Fruit fly (Drosophila melanogaster) whole organism, embryonic: ENCODE results near the gene TwdlC.
A peak's percentile ranks its signal among the peaks of the same experiment; 100 is the strongest.

Experiments
- Abd-B ChIP-seq: fragments of 200-800 bp; sonication (Bioruptor generic); optimal IDR thresholded peaks from 2 replicates; lab custom pipeline; 2018; ENCODE audit warnings: missing biosample characterization, mild to moderate bottlenecking, missing genetic modification characterization, moderate library complexity
- Atf6 ChIP-seq: fragments of 200-800 bp; sonication (Bioruptor generic); IDR thresholded peaks from 2 replicates; pipeline ENCODE4 v1.3.6; 2022; ENCODE audit warnings: missing biosample characterization, missing genetic modification characterization
- Bteb2 ChIP-seq: fragments of 200-800 bp; sonication (Bioruptor generic); optimal IDR thresholded peaks from 2 replicates; lab custom pipeline; 2016; ENCODE audit warnings: missing biosample characterization, missing genetic modification characterization
- CG11504 ChIP-seq: fragments of 200-800 bp; sonication (Bioruptor generic); optimal IDR thresholded peaks from 3 replicates; lab custom pipeline; 2019; ENCODE audit warnings: missing biosample characterization, mild to moderate bottlenecking, missing genetic modification characterization, moderate library complexity
- CG11696 ChIP-seq: fragments of 200-800 bp; sonication (Bioruptor generic); IDR thresholded peaks from 2 replicates; pipeline ENCODE4 v1.3.6; 2022; ENCODE audit warnings: missing biosample characterization, missing genetic modification characterization
- CG12769 ChIP-seq: fragments of 200-800 bp; sonication (Bioruptor generic); optimal IDR thresholded peaks from 2 replicates; lab custom pipeline; 2019; ENCODE audit warnings: missing biosample characterization, mild to moderate bottlenecking, missing genetic modification characterization, moderate library complexity
- CG13894 ChIP-seq: fragments of 200-800 bp; sonication (Bioruptor generic); optimal IDR thresholded peaks from 3 replicates; lab custom pipeline; 2018; ENCODE audit warnings: missing biosample characterization, mild to moderate bottlenecking, missing genetic modification characterization, moderate library complexity
- CG14667 ChIP-seq: fragments of 200-800 bp; sonication (Bioruptor generic); IDR thresholded peaks from 2 replicates; pipeline ENCODE4 v1.3.6; 2022; ENCODE audit warnings: missing biosample characterization, missing genetic modification characterization
- CG18599 ChIP-seq: fragments of 200-800 bp; sonication (Bioruptor generic); optimal IDR thresholded peaks from 3 replicates; lab custom pipeline; 2017; ENCODE audit warnings: missing biosample characterization, missing genetic modification characterization, mild to moderate bottlenecking, moderate library complexity, missing genetic modification reagents
- CG2120 ChIP-seq: fragments of 200-800 bp; sonication (Bioruptor generic); optimal IDR thresholded peaks from 3 replicates; lab custom pipeline; 2016; ENCODE audit warnings: missing biosample characterization, missing genetic modification characterization
- CG30403 ChIP-seq: fragments of 200-800 bp; sonication (Bioruptor generic); optimal IDR thresholded peaks from 3 replicates; lab custom pipeline; 2016; ENCODE audit warnings: missing biosample characterization, missing genetic modification characterization
- CG31365 ChIP-seq: fragments of 200-800 bp; sonication (Bioruptor generic); optimal IDR thresholded peaks from 2 replicates; lab custom pipeline; 2018; ENCODE audit warnings: missing biosample characterization, mild to moderate bottlenecking, missing genetic modification characterization
- CG3726 ChIP-seq: fragments of 200-800 bp; sonication (Bioruptor generic); IDR thresholded peaks from 3 replicates; pipeline ENCODE4, ENCODE4 v1.3.6; 2022; ENCODE audit warnings: missing biosample characterization, missing genetic modification characterization
- CG3847 ChIP-seq: fragments of 200-800 bp; sonication (Bioruptor generic); IDR thresholded peaks from 2 replicates; pipeline ENCODE4 v1.3.6; 2022; ENCODE audit warnings: missing biosample characterization, missing genetic modification characterization
- CG7839 ChIP-seq: fragments of 200-800 bp; sonication (Bioruptor generic); optimal IDR thresholded peaks from 3 replicates; lab custom pipeline; 2018; ENCODE audit warnings: missing biosample characterization, mild to moderate bottlenecking, missing genetic modification characterization, moderate library complexity
- CG8388 ChIP-seq: fragments of 200-800 bp; sonication (Bioruptor generic); optimal IDR thresholded peaks from 2 replicates; lab custom pipeline; 2019; ENCODE audit warnings: missing biosample characterization, mild to moderate bottlenecking, missing genetic modification characterization, moderate library complexity
- CG8765 ChIP-seq: fragments of 200-800 bp; sonication (Bioruptor generic); IDR thresholded peaks from 2 replicates; pipeline ENCODE4 v1.3.6; 2022; ENCODE audit warnings: missing biosample characterization, missing genetic modification characterization
- Chrac-16 ChIP-seq: fragments of 200-800 bp; sonication (Bioruptor generic); optimal IDR thresholded peaks from 3 replicates; lab custom pipeline; 2016; ENCODE audit warnings: missing biosample characterization, missing genetic modification characterization
- Elba2 ChIP-seq: fragments of 200-800 bp; sonication (Bioruptor generic); optimal IDR thresholded peaks from 3 replicates; lab custom pipeline; 2016; ENCODE audit warnings: missing biosample characterization, missing genetic modification characterization
- GATAe ChIP-seq: fragments of 200-800 bp; sonication (Bioruptor generic); conservative IDR thresholded peaks from 2 replicates; pipeline ENCODE4 v1.3.6; 2022; ENCODE audit warnings: missing biosample characterization, missing genetic modification characterization
- Hr51 ChIP-seq, 2 experiments: fragments of 200-800 bp; sonication (Bioruptor generic); optimal IDR thresholded peaks; 2 replicates in 1 of 2; 3 replicates in 1 of 2; lab custom pipeline; 2016 to 2018; ENCODE audit warnings: missing biosample characterization in 2 of 2, missing genetic modification characterization in 2 of 2, mild to moderate bottlenecking in 1 of 2, moderate library complexity in 1 of 2
- Oaz ChIP-seq: fragments of 200-800 bp; sonication (Bioruptor generic); IDR thresholded peaks from 2 replicates; pipeline ENCODE4 v1.3.6; 2022; ENCODE audit warnings: missing biosample characterization, missing genetic modification characterization
- Optix ChIP-seq: fragments of 200-800 bp; sonication (Bioruptor generic); IDR thresholded peaks from 3 replicates; pipeline ENCODE4 v1.3.6; 2022; ENCODE audit warnings: missing biosample characterization, missing genetic modification characterization
- Side ChIP-seq: fragments of 200-800 bp; sonication (Bioruptor generic); optimal IDR thresholded peaks from 2 replicates; lab custom pipeline; 2016; ENCODE audit warnings: missing biosample characterization, missing genetic modification characterization
- Sox102F ChIP-seq: fragments of 200-800 bp; sonication (Bioruptor generic); optimal IDR thresholded peaks from 2 replicates; lab custom pipeline; 2018; ENCODE audit warnings: missing biosample characterization, mild to moderate bottlenecking, missing genetic modification characterization, moderate library complexity
- Taf1 ChIP-seq: fragments of 200-800 bp; sonication (Bioruptor generic); IDR thresholded peaks from 2 replicates; pipeline ENCODE4 v1.3.6; 2022; ENCODE audit warnings: missing biosample characterization, missing genetic modification characterization
- YL-1 ChIP-seq: fragments of 200-800 bp; sonication (Bioruptor generic); optimal IDR thresholded peaks from 3 replicates; lab custom pipeline; 2017; ENCODE audit warnings: missing biosample characterization, mild to moderate bottlenecking, missing genetic modification characterization
- caup ChIP-seq: fragments of 200-800 bp; sonication (Bioruptor generic); optimal IDR thresholded peaks from 3 replicates; lab custom pipeline; 2017; ENCODE audit warnings: missing biosample characterization, mild to moderate bottlenecking, missing genetic modification characterization, moderate library complexity; ENCODE audit not compliant: severe bottlenecking
- chinmo ChIP-seq: fragments of 200-800 bp; sonication (Bioruptor generic); IDR thresholded peaks from 4 replicates; pipeline ENCODE4 v1.3.6; 2022; ENCODE audit warnings: missing biosample characterization, missing genetic modification characterization; ENCODE audit not compliant: partially characterized antibody
- chm ChIP-seq: fragments of 200-800 bp; sonication (Bioruptor generic); IDR thresholded peaks from 2 replicates; pipeline ENCODE4 v1.3.6; 2022; ENCODE audit warnings: missing biosample characterization, missing genetic modification characterization
- dati ChIP-seq: fragments of 200-800 bp; sonication (Bioruptor generic); IDR thresholded peaks from 2 replicates; pipeline ENCODE4 v1.3.6; 2022; ENCODE audit warnings: missing biosample characterization, missing genetic modification characterization
- dpn ChIP-seq, 2 experiments: fragments of 200-800 bp; sonication (Bioruptor generic); optimal IDR thresholded peaks; 3 replicates each; lab custom pipeline; 2016; ENCODE audit warnings: missing biosample characterization in 2 of 2, missing genetic modification characterization in 2 of 2
- esg ChIP-seq: fragments of 200-800 bp; sonication (Bioruptor generic); conservative IDR thresholded peaks from 2 replicates; pipeline ENCODE4 v1.3.6; 2022; ENCODE audit warnings: missing biosample characterization, missing genetic modification characterization
- fu2 ChIP-seq: fragments of 200-800 bp; sonication (Bioruptor generic); optimal IDR thresholded peaks from 2 replicates; lab custom pipeline; 2016; ENCODE audit warnings: missing biosample characterization, missing genetic modification characterization
- h ChIP-seq: fragments of >200 bp; optimal IDR thresholded peaks from 2 replicates; lab custom pipeline; 2017
- hth ChIP-seq: fragments of >200 bp; optimal IDR thresholded peaks from 2 replicates; lab custom pipeline; 2017; ENCODE audit warnings: inconsistent platforms
- insv ChIP-seq, 2 experiments: fragments of 200-800 bp; sonication (Bioruptor generic); optimal IDR thresholded peaks; 3 replicates each; lab custom pipeline; 2016 to 2018; ENCODE audit warnings: missing biosample characterization in 2 of 2, missing genetic modification characterization in 2 of 2
- lbe ChIP-seq: fragments of 200-800 bp; sonication (Bioruptor generic); optimal IDR thresholded peaks from 2 replicates; lab custom pipeline; 2016; ENCODE audit warnings: missing biosample characterization, mild to moderate bottlenecking, missing genetic modification characterization
- maf-S ChIP-seq: fragments of 200-800 bp; sonication (Bioruptor generic); optimal IDR thresholded peaks from 2 replicates; lab custom pipeline; 2016; ENCODE audit warnings: missing biosample characterization, missing genetic modification characterization
- pan ChIP-seq, 4 experiments: fragments of >200 bp in 3 of 4; fragments of 200-800 bp in 1 of 4; sonication (Bioruptor generic) in 1 of 4; optimal IDR thresholded peaks in 3 of 4; IDR thresholded peaks in 1 of 4; 2 replicates each; pipeline versions ENCODE4 v1.3.6 to Lab custom; 2017 to 2022; ENCODE audit warnings: missing biosample characterization in 2 of 4, missing genetic modification characterization in 2 of 4, mixed read lengths in 1 of 4
- phol ChIP-seq: fragments of 200-800 bp; sonication (Bioruptor generic); optimal IDR thresholded peaks from 3 replicates; lab custom pipeline; 2018; ENCODE audit warnings: missing biosample characterization, mild to moderate bottlenecking, missing genetic modification characterization, moderate library complexity
- prd ChIP-seq, 3 experiments: fragments of >200 bp in 2 of 3; fragments of 200-800 bp in 1 of 3; sonication (Bioruptor generic) in 1 of 3; optimal IDR thresholded peaks in 2 of 3; IDR thresholded peaks in 1 of 3; 2 replicates in 2 of 3; 3 replicates in 1 of 3; pipeline versions ENCODE4 v1.3.6 to Lab custom; 2017 to 2022; ENCODE audit warnings: missing biosample characterization in 1 of 3, missing genetic modification characterization in 1 of 3
- repo ChIP-seq: fragments of 200-800 bp; sonication (Bioruptor generic); optimal IDR thresholded peaks from 2 replicates; lab custom pipeline; 2016; ENCODE audit warnings: missing biosample characterization, missing genetic modification characterization
- seq ChIP-seq: fragments of 200-800 bp; sonication (Bioruptor generic); IDR thresholded peaks from 2 replicates; pipeline ENCODE4 v1.3.6; 2022; ENCODE audit warnings: missing biosample characterization, missing genetic modification characterization
- tio ChIP-seq: fragments of 200-800 bp; sonication (Bioruptor generic); optimal IDR thresholded peaks from 2 replicates; lab custom pipeline; 2017; ENCODE audit warnings: missing biosample characterization, missing genetic modification characterization, inconsistent platforms
- vfl ChIP-seq: fragments of 200-800 bp; sonication (Bioruptor generic); optimal IDR thresholded peaks from 2 replicates; lab custom pipeline; 2016; ENCODE audit warnings: missing biosample characterization, missing genetic modification characterization
- vnd ChIP-seq: fragments of 200-800 bp; sonication (Bioruptor generic); IDR thresholded peaks from 3 replicates; pipeline ENCODE4 v1.3.6; 2022; ENCODE audit warnings: missing biosample characterization, missing genetic modification characterization; ENCODE audit not compliant: partially characterized antibody
- wdn ChIP-seq: fragments of 200-800 bp; sonication (Bioruptor generic); IDR thresholded peaks from 2 replicates; pipeline ENCODE4 v1.3.6; 2022; ENCODE audit warnings: missing biosample characterization, missing genetic modification characterization
- wek ChIP-seq: fragments of 200-800 bp; sonication (Bioruptor generic); optimal IDR thresholded peaks from 3 replicates; lab custom pipeline; 2018; ENCODE audit warnings: missing biosample characterization, mild to moderate bottlenecking, missing genetic modification characterization, moderate library complexity

The TwdlC gene

DNA sequence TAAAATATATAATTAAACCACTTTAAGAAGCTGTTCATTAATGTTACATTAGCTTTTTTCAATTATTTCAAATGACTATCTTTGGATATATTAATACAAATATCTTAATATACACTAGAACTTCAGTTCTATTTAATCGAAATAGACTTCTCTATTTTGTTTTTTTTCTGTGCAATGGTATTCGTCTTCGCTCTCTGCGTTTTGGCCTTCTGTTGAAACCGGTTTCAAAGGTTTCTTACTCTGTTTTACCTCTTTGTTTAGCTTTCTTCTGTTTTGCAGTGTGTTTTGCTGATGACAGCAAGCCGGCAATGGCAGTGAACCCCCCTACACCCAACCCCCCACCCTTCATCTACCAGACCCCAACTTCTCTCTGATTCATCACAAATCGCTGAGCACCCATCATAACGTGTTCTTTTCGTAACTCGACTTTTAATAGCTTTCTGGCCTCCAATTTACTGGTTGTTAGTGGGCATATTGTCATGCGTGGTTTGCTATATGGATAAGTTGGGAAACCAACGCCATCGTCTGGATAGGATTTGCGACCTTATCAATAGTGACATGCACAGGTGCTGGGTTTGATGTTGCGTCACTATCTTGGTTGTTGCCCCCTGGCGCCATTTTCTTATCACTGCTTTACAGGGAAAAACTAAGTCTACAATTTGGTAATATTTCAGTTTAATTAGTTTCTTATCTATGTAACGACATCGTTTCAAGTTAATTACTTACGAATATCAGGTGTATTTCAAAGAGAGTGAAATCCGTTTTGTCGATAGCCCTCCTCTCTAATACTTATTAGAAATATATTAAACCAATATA, 25.6 kb upstream of the TwdlC start (continued):
- TF ChIP-seq caup (GFP tag; lab: Kevin White, UChicago) (no peak), Oaz (GFP tag; lab: Robert Waterston, UW) (no peak), CG12769 (peak; percentile 80), dati (GFP tag; lab: Robert Waterston, UW) (no peak), wek (peak; percentile 33), CG31365 (tag; lab: Kevin White, UChicago) (no peak), CG2120 (GFP tag; lab: Kevin White, UChicago) (peak; percentile 10), Chrac-16 (GFP tag; lab: Kevin White, UChicago) (no peak), dpn (GFP tag; optimal IDR thresholded peaks at IDR 0.05; lab: Kevin White, UChicago) (no peak), CG30403 (GFP tag; lab: Kevin White, UChicago) (peak; percentile 24), CG8765 (GFP tag; lab: Robert Waterston, UW) (no peak), chm (GFP tag; lab: Robert Waterston, UW) (no peak), vfl (no peak), hth (lab: Kevin White, UChicago) (no peak), maf-S (GFP tag; lab: Kevin White, UChicago) (no peak), wdn (GFP tag; lab: Robert Waterston, UW) (no peak), CG18599 (GFP tag; lab: Kevin White, UChicago) (no peak), Abd-B (no peak), esg (no peak), GATAe (GFP tag; lab: Robert Waterston, UW) (no peak; the same call in 1 of the 2 replicates), Optix (GFP tag; lab: Robert Waterston, UW) (no peak), CG11504 (tag; lab: Kevin White, UChicago) (no peak), Side (GFP tag; lab: Kevin White, UChicago) (no peak), CG8388 (GFP tag; lab: Kevin White, UChicago) (peak; percentile 20), Elba2 (GFP tag; lab: Kevin White, UChicago) (no peak), Bteb2 (GFP tag; lab: Kevin White, UChicago) (no peak), Sox102F (GFP tag; lab: Kevin White, UChicago) (peak; percentile 36), Taf1 (GFP tag; lab: Robert Waterston, UW) (no peak), vnd (no peak), phol (tag; lab: Kevin White, UChicago) (peak; percentile 24), CG14667 (GFP tag; lab: Robert Waterston, UW) (no peak), seq (GFP tag; lab: Robert Waterston, UW) (no peak), YL-1 (GFP tag; lab: Kevin White, UChicago) (no peak), Atf6 (GFP tag; lab: Robert Waterston, UW) (0 out of 2 replicates have a peak, but pooled peaks have one; percentile 32), chinmo (peak; percentile 97), repo (GFP tag; lab: Kevin White, UChicago) (no peak), prd (optimal IDR thresholded peaks at IDR 0.05; lab: Kevin White, UChicago) (no peak), prd (GFP tag; IDR thresholded peaks at IDR 0.05; lab: Robert Waterston, UW) (no peak), CG3726 (GFP tag; lab: Robert Waterston, UW) (no peak), insv (GFP tag; optimal IDR thresholded peaks at IDR 0.05; lab: Kevin White, UChicago) (no peak), h (lab: Kevin White, UChicago) (no peak), CG3847 (no peak), lbe (GFP tag; lab: Kevin White, UChicago) (no peak), fu2 (GFP tag; lab: Kevin White, UChicago) (no peak), Hr51 (GFP tag; optimal IDR thresholded peaks at IDR 0.05; lab: Kevin White, UChicago) (peak in 1 of 2 experiments; percentile 61), tio (GFP tag; lab: Kevin White, UChicago) (no peak), CG13894 (tag; lab: Kevin White, UChicago) (peak; percentile 37), CG7839 (tag; lab: Kevin White, UChicago) (peak; percentile 37), pan (optimal IDR thresholded peaks at IDR 0.05; lab: Kevin White, UChicago) (no peak), pan (GFP tag; optimal IDR thresholded peaks at IDR 0.05 in 1 of 2, IDR thresholded peaks at IDR 0.05 in 1 of 2) (peak in 1 of 2 experiments; percentile 40), CG11696 (GFP tag; lab: Robert Waterston, UW) (no peak)
